Fruit fly (Drosophila melanogaster): Measurements from ENCODE around the gene CG8132.
A peak's percentile ranks its signal among the peaks of the same experiment; 100 is the strongest.

The CG8132 gene

DNA sequence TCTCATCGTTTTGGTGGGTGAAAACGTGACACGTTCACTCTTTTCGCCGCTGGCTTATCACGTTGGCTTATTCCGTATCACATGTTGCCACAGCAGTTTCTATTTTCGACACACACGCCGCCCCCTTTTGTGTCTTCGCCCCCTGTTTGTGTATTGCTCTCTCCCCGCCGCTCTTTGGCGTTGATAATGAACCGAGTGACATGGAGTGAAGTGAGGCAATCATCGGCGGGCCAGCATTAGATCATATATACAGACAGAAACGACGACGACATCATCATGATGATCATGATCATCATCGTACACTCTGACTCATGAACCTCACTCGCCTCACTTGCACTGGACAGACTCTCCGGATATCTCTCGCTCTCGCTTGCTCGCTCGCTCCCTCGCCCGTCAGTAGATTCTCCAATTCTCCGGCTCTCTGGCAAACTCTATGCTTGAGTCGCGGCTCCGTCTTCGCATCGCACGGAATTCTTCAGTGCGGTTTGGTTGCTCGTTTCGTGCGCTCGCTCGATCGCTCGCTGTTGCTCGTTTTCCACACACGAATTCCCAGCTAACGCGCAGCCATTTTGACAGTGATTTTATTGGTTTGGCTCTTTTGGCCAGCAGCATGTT lies 35.2 kb downstream of the CG8132 start (continued):
- TF ChIP-seq her (GFP tag; optimal IDR thresholded peaks at IDR 0.05) = peak; percentile 12
- peak; percentile 38 for TF ChIP-seq CG17385 (GFP tag; optimal IDR thresholded peaks at IDR 0.05)
- no peak for TF ChIP-seq CG6765 (GFP tag; optimal IDR thresholded peaks at IDR 0.05)
- no peak for TF ChIP-seq Abd-B (GFP tag; optimal IDR thresholded peaks at IDR 0.05)
- no peak for TF ChIP-seq CG15479 (GFP tag; optimal IDR thresholded peaks at IDR 0.05)
- TF ChIP-seq slou (GFP tag; optimal IDR thresholded peaks at IDR 0.05) = no peak
- no peak for TF ChIP-seq CG1603 (tag; optimal IDR thresholded peaks at IDR 0.05)
- peak; percentile 38; the same call in 1 of the 2 replicates for TF ChIP-seq CG9932 (GFP tag; IDR thresholded peaks at IDR 0.05)
- TF ChIP-seq Dp (GFP tag; optimal IDR thresholded peaks at IDR 0.05) = no peak
- TF ChIP-seq CG13287 (GFP tag; IDR thresholded peaks at IDR 0.05; ENCODE audit: partially characterized antibody) = peak; percentile 53; the same call in 1 of the 2 replicates
- TF ChIP-seq Adf1 (GFP tag; IDR thresholded peaks at IDR 0.05) = peak; percentile 21; the same call in 1 of the 2 replicates
- no peak for TF ChIP-seq twi (tag; optimal IDR thresholded peaks at IDR 0.05)
- no peak for TF ChIP-seq fd3F (GFP tag; optimal IDR thresholded peaks at IDR 0.05)
- TF ChIP-seq Med (GFP tag) = peak; percentile 30
- no peak for TF ChIP-seq Blimp-1 (GFP tag; optimal IDR thresholded peaks at IDR 0.05)
- TF ChIP-seq CG9437 (GFP tag; optimal IDR thresholded peaks at IDR 0.05) = no peak
- peak; percentile 79 for TF ChIP-seq Deaf1 (tag; optimal IDR thresholded peaks at IDR 0.05)
- TF ChIP-seq Camta (GFP tag; optimal IDR thresholded peaks at IDR 0.05) = no peak
- no peak for TF ChIP-seq CG10431 (GFP tag; optimal IDR thresholded peaks at IDR 0.05)
- no peak for TF ChIP-seq CG13424 (tag; optimal IDR thresholded peaks at IDR 0.05)
- no peak; the same call in 1 of the 2 replicates for TF ChIP-seq onecut (GFP tag; IDR thresholded peaks at IDR 0.05)
- TF ChIP-seq CG1647 (GFP tag; optimal IDR thresholded peaks at IDR 0.05) = no peak
- 0 out of 2 replicates have a peak, but pooled peaks have one; percentile 38 for TF ChIP-seq sens-2 (GFP tag; IDR thresholded peaks at IDR 0.05)
- peak in 1 of 2 experiments; percentile 90 for TF ChIP-seq Pdp1 (GFP tag; optimal IDR thresholded peaks at IDR 0.05)
- peak; percentile 6 for TF ChIP-seq CG3163 (GFP tag; optimal IDR thresholded peaks at IDR 0.05)
- TF ChIP-seq ara (GFP tag; IDR thresholded peaks at IDR 0.05) = no peak
- TF ChIP-seq CG18262 (tag; optimal IDR thresholded peaks at IDR 0.05) = no peak
- TF ChIP-seq mirr (GFP tag; optimal IDR thresholded peaks at IDR 0.05) = peak; percentile 78
- TF ChIP-seq abd-A (tag; optimal IDR thresholded peaks at IDR 0.05) = peak; percentile 89
- no peak for TF ChIP-seq CG17829 (tag; optimal IDR thresholded peaks at IDR 0.05)
- peak; percentile 49; the same call in 1 of the 2 replicates for TF ChIP-seq sna (GFP tag; IDR thresholded peaks at IDR 0.05; ENCODE audit: partially characterized antibody)
- no peak for TF ChIP-seq fru (optimal IDR thresholded peaks at IDR 0.05)
- no peak for TF ChIP-seq BEAF-32 (GFP tag; optimal IDR thresholded peaks at IDR 0.05)
- TF ChIP-seq Mrtf (GFP tag; IDR thresholded peaks at IDR 0.05) = no peak
- TF ChIP-seq CG7556 (GFP tag; optimal IDR thresholded peaks at IDR 0.05) = no peak
- TF ChIP-seq Rfx (GFP tag; IDR thresholded peaks at IDR 0.05) = 0 out of 2 replicates have a peak, but pooled peaks have one; percentile 36
- TF ChIP-seq sug (tag; optimal IDR thresholded peaks at IDR 0.05) = peak; percentile 86
- peak; percentile 5 for TF ChIP-seq CG2678 (tag; optimal IDR thresholded peaks at IDR 0.05)
- TF ChIP-seq unc-4 (GFP tag; IDR thresholded peaks at IDR 0.05; ENCODE audit: partially characterized antibody) = 0 out of 2 replicates have a peak, but pooled peaks have one; percentile 43
- no peak for TF ChIP-seq HLHmδ (GFP tag; optimal IDR thresholded peaks at IDR 0.05)
- no peak for TF ChIP-seq CG11560 (tag; IDR thresholded peaks at IDR 0.05)
- no peak for TF ChIP-seq CG3281 (GFP tag; optimal IDR thresholded peaks at IDR 0.05)
- no peak; the same call in 2 of the 3 replicates for TF ChIP-seq CG34224 (GFP tag; IDR thresholded peaks at IDR 0.05; ENCODE audit: partially characterized antibody)
- no peak for TF ChIP-seq gt (GFP tag; IDR thresholded peaks at IDR 0.05)
- peak; percentile 92 for TF ChIP-seq CG34376 (GFP tag; optimal IDR thresholded peaks at IDR 0.05)
- TF ChIP-seq eyg (GFP tag; optimal IDR thresholded peaks at IDR 0.05) = no peak
- peak; percentile 99 for TF ChIP-seq chinmo (GFP tag; IDR thresholded peaks at IDR 0.05; ENCODE audit: partially characterized antibody)
- TF ChIP-seq CG6175 (GFP tag; IDR thresholded peaks at IDR 0.05) = peak; percentile 97
- TF ChIP-seq Doc2 (GFP tag; IDR thresholded peaks at IDR 0.05) = no peak
